Worm (Caenorhabditis elegans) whole organism, L2 larva: ENCODE data around the gene ZK381.8.

Experiments used
- C34F6.9 ChIP-seq: fragments of 150-350 bp; optimal IDR thresholded peaks from 2 replicates; lab custom pipeline; 2014; ENCODE audit warnings: missing biosample characterization, missing genetic modification characterization
- F13H6.1 ChIP-seq: sonication (generic microtip); optimal IDR thresholded peaks from 2 replicates; lab custom pipeline; 2016; ENCODE audit warnings: missing genetic modification characterization, missing compliant biosample characterization
- Y55F3AM.14 ChIP-seq: fragments of 200-800 bp; sonication (Bioruptor generic); optimal IDR thresholded peaks from 2 replicates; lab custom pipeline; 2018; ENCODE audit warnings: mild to moderate bottlenecking, missing genetic modification characterization, missing compliant biosample characterization
- ZK546.5 ChIP-seq: sonication (generic microtip); optimal IDR thresholded peaks from 2 replicates; lab custom pipeline; 2017; ENCODE audit warnings: missing biosample characterization, missing genetic modification characterization
- alr-1 ChIP-seq: fragments of 150-350 bp; optimal IDR thresholded peaks from 2 replicates; lab custom pipeline; 2014; ENCODE audit warnings: missing biosample characterization, missing genetic modification characterization
- aly-2 ChIP-seq: fragments of 150-350 bp; optimal IDR thresholded peaks from 2 replicates; lab custom pipeline; 2014; ENCODE audit warnings: missing biosample characterization, missing genetic modification characterization
- ama-1 ChIP-seq: fragments of 150-350 bp; optimal IDR thresholded peaks from 2 replicates; lab custom pipeline; 2018; ENCODE audit warnings: inconsistent platforms
- blmp-1 ChIP-seq: sonication (generic microtip); optimal IDR thresholded peaks from 2 replicates; lab custom pipeline; 2017; ENCODE audit warnings: missing genetic modification characterization, mild to moderate bottlenecking, missing compliant biosample characterization, antibody characterized with exemption, moderate library complexity; ENCODE audit not compliant: insufficient read depth
- ceh-16 ChIP-seq: fragments of 150-350 bp; optimal IDR thresholded peaks from 2 replicates; lab custom pipeline; 2014; ENCODE audit warnings: missing biosample characterization, missing genetic modification characterization
- ceh-82 ChIP-seq: fragments of 150-350 bp; optimal IDR thresholded peaks from 2 replicates; lab custom pipeline; 2014; ENCODE audit warnings: missing biosample characterization, missing genetic modification characterization
- egl-27 ChIP-seq: sonication (generic microtip); optimal IDR thresholded peaks from 3 replicates; lab custom pipeline; 2017; ENCODE audit warnings: missing biosample characterization, missing genetic modification reagents, missing genetic modification characterization
- elt-1 ChIP-seq: fragments of 150-350 bp; optimal IDR thresholded peaks from 2 replicates; lab custom pipeline; 2014; ENCODE audit warnings: missing biosample characterization, missing genetic modification characterization
- fos-1 ChIP-seq: fragments of 150-350 bp; optimal IDR thresholded peaks from 2 replicates; lab custom pipeline; 2014; ENCODE audit warnings: missing biosample characterization, missing genetic modification characterization
- gmeb-1 ChIP-seq: fragments of 150-350 bp; optimal IDR thresholded peaks from 2 replicates; lab custom pipeline; 2014; ENCODE audit warnings: missing biosample characterization, missing genetic modification characterization
- lin-11 ChIP-seq: fragments of 150-350 bp; sonication (generic microtip); optimal IDR thresholded peaks from 2 replicates; lab custom pipeline; 2014; ENCODE audit warnings: missing biosample characterization, missing genetic modification characterization, inconsistent platforms, mixed read lengths
- lin-13 ChIP-seq: fragments of 150-350 bp; optimal IDR thresholded peaks from 2 replicates; lab custom pipeline; 2014; ENCODE audit warnings: missing biosample characterization, missing genetic modification reagents, missing genetic modification characterization
- lsy-2 ChIP-seq, 2 experiments: fragments of 150-350 bp in 1 of 2; sonication (generic microtip) in 1 of 2; optimal IDR thresholded peaks; 2 replicates each; lab custom pipeline; 2014 to 2017; ENCODE audit warnings: missing biosample characterization in 2 of 2, missing genetic modification characterization in 2 of 2
- mab-5 ChIP-seq: fragments of 150-350 bp; optimal IDR thresholded peaks from 2 replicates; lab custom pipeline; 2014; ENCODE audit warnings: missing biosample characterization, missing genetic modification characterization
- nhr-10 ChIP-seq: sonication (generic microtip); optimal IDR thresholded peaks from 2 replicates; lab custom pipeline; 2017; ENCODE audit warnings: missing biosample characterization, missing genetic modification characterization
- nhr-11 ChIP-seq: fragments of 150-350 bp; optimal IDR thresholded peaks from 2 replicates; lab custom pipeline; 2014; ENCODE audit warnings: missing biosample characterization, missing genetic modification characterization
- nhr-129 ChIP-seq: fragments of 150-350 bp; optimal IDR thresholded peaks from 2 replicates; lab custom pipeline; 2014; ENCODE audit warnings: missing biosample characterization, missing genetic modification characterization
- nhr-25 ChIP-seq: fragments of 150-350 bp; sonication (generic microtip); optimal IDR thresholded peaks from 3 replicates; lab custom pipeline; 2014; ENCODE audit warnings: missing biosample characterization, missing genetic modification characterization
- nhr-6 ChIP-seq: fragments of 150-350 bp; optimal IDR thresholded peaks from 2 replicates; lab custom pipeline; 2014; ENCODE audit warnings: missing biosample characterization, missing genetic modification characterization
- nhr-77 ChIP-seq: fragments of 150-350 bp; optimal IDR thresholded peaks from 2 replicates; lab custom pipeline; 2014; ENCODE audit warnings: missing biosample characterization, missing genetic modification characterization
- skn-1 ChIP-seq: sonication (generic microtip); optimal IDR thresholded peaks from 2 replicates; lab custom pipeline; 2017; ENCODE audit warnings: missing biosample characterization, missing genetic modification characterization
- sma-3 ChIP-seq: sonication (generic microtip); optimal IDR thresholded peaks from 2 replicates; lab custom pipeline; 2016; ENCODE audit warnings: missing genetic modification reagents, missing genetic modification characterization, missing compliant biosample characterization
- sma-9 ChIP-seq, 2 experiments: fragments of 150-350 bp in 1 of 2; sonication (generic microtip) in 1 of 2; optimal IDR thresholded peaks; 2 replicates each; lab custom pipeline; 2014 to 2016; ENCODE audit warnings: missing genetic modification characterization in 2 of 2, mild to moderate bottlenecking in 1 of 2, missing biosample characterization in 1 of 2, missing compliant biosample characterization in 1 of 2, missing genetic modification reagents in 1 of 2, moderate library complexity in 1 of 2
- snpc-4 ChIP-seq: fragments of 150-350 bp; optimal IDR thresholded peaks from 2 replicates; lab custom pipeline; 2014; ENCODE audit warnings: missing biosample characterization, missing genetic modification characterization
- unc-39 ChIP-seq: fragments of 150-350 bp; optimal IDR thresholded peaks from 2 replicates; lab custom pipeline; 2014; ENCODE audit warnings: missing biosample characterization, missing genetic modification characterization
- unc-55 ChIP-seq: fragments of 150-350 bp; sonication (generic microtip); optimal IDR thresholded peaks from 3 replicates; lab custom pipeline; 2014; ENCODE audit warnings: missing biosample characterization, missing genetic modification reagents, missing genetic modification characterization
- unc-62 ChIP-seq: fragments of 150-350 bp; optimal IDR thresholded peaks from 2 replicates; lab custom pipeline; 2014; ENCODE audit warnings: missing biosample characterization, missing genetic modification reagents, missing genetic modification characterization
- zag-1 ChIP-seq: fragments of 150-350 bp; optimal IDR thresholded peaks from 2 replicates; lab custom pipeline; 2014; ENCODE audit warnings: missing biosample characterization, missing genetic modification characterization
- ztf-1 ChIP-seq: fragments of 200-800 bp; sonication (Bioruptor generic); conservative IDR thresholded peaks from 2 replicates; pipeline ENCODE4 v1.3.6; 2022; ENCODE audit warnings: missing genetic modification characterization, missing compliant biosample characterization
- ztf-4 ChIP-seq: fragments of 150-350 bp; optimal IDR thresholded peaks from 2 replicates; lab custom pipeline; 2014; ENCODE audit warnings: missing biosample characterization, missing genetic modification characterization

ZK381.8 gene

ce11 chrIV:6974162-6974938 is 4.2 kb upstream of the ZK381.8 start:
- TF ChIP-seq C34F6.9 (tag; lab: Kevin White, UChicago): no peak
- TF ChIP-seq nhr-6 (tag; lab: Kevin White, UChicago): no peak
- TF ChIP-seq unc-39: no peak
- no peak for TF ChIP-seq nhr-25 (tag; lab: Kevin White, UChicago)
- TF ChIP-seq fos-1 (tag; lab: Kevin White, UChicago): no peak
- no peak for TF ChIP-seq elt-1 (tag; lab: Kevin White, UChicago)
- TF ChIP-seq sma-3: no peak
- no peak for TF ChIP-seq F13H6.1 (tag; lab: Kevin White, UChicago)
- no peak for TF ChIP-seq unc-62 (GFP tag; lab: Kevin White, UChicago)
- TF ChIP-seq nhr-11 (tag; lab: Kevin White, UChicago): no peak
- no peak for TF ChIP-seq ZK546.5 (tag; lab: Kevin White, UChicago)
- no peak for TF ChIP-seq ceh-16 (tag; lab: Kevin White, UChicago)
- no peak for TF ChIP-seq aly-2 (tag; lab: Kevin White, UChicago)
- TF ChIP-seq mab-5: no peak
- TF ChIP-seq skn-1 (tag; lab: Kevin White, UChicago): no peak
- TF ChIP-seq ztf-1 (GFP tag; lab: Robert Waterston, UW): no peak
- TF ChIP-seq nhr-129 (tag; lab: Kevin White, UChicago): no peak
- TF ChIP-seq, all 48 proteins: peak for 0

DNA sequence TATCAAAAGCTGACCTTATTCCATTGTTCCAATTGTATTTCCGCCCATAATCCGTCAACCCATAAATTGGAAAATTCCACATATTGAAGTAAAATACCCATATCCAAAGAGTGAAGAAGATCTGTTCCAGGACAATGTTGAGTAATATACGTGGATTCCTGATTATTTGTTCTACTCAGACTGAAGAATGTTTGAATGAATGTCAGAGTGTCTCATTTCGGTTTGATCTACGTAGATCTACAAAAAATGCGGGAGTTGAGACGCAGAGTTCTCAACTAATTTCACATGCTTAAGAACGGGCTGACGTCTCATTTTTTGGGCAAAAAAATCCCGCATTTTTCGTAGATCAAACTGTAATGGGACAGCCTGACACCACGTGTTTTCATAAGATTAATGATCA is 2.3 kb upstream of the ZK381.8 start, which contains the start of gene nhr-249:
TSS of gene nhr-249 (minus strand) at position 101 of the 400 bp plus-strand sequence.
- TF ChIP-seq nhr-11 (tag; lab: Kevin White, UChicago) (no peak), ama-1 (lab: Kevin White, UChicago) (no peak), blmp-1 (tag; lab: Kevin White, UChicago) (no peak), elt-1 (tag; lab: Kevin White, UChicago) (no peak), nhr-10 (tag; lab: Kevin White, UChicago) (no peak), ceh-82 (tag; lab: Kevin White, UChicago) (no peak), mab-5 (no peak), egl-27 (tag; lab: Kevin White, UChicago) (no peak), snpc-4 (tag; lab: Kevin White, UChicago) (no peak), unc-55 (GFP tag; lab: Kevin White, UChicago) (no peak), ceh-16 (tag; lab: Kevin White, UChicago) (no peak), zag-1 (tag; lab: Kevin White, UChicago) (no peak)

ce11 chrIV:6971213-6971612 is 1.0 kb upstream of the ZK381.8 start, which contains the start of gene ZK381.62:
ZK381.62 (minus strand) TSS chrIV:6971313.
- TF ChIP-seq unc-62 (GFP tag; lab: Kevin White, UChicago) (no peak), sma-9 (GFP tag; optimal IDR thresholded peaks at IDR 0.05; lab: Kevin White, UChicago) (no peak), sma-9 (tag; optimal IDR thresholded peaks at IDR 0.05; lab: Kevin White, UChicago) (no peak), lsy-2 (tag; optimal IDR thresholded peaks at IDR 0.05; lab: Kevin White, UChicago) (no peak), alr-1 (no peak), ztf-4 (tag; lab: Kevin White, UChicago) (no peak)

- TF ChIP-seq nhr-11 (tag; lab: Kevin White, UChicago) (no peak), gmeb-1 (tag; lab: Kevin White, UChicago) (no peak), Y55F3AM.14 (GFP tag; lab: Kevin White, UChicago) (no peak), lin-11 (tag; lab: Kevin White, UChicago) (no peak), lin-13 (GFP tag; lab: Kevin White, UChicago) (no peak), unc-55 (GFP tag; lab: Kevin White, UChicago) (no peak), nhr-77 (no peak)
These were observed 5.0 kb downstream of the ZK381.8 start, which contains the start of gene ZK381.2 for ce11 chrIV:6965192-6965591. ZK381.2 (plus strand) TSS chrIV:6965492.
